Fruit fly (Drosophila melanogaster): ENCODE data around the gene CG14102.

- TF ChIP-seq Hr38 (GFP tag; optimal IDR thresholded peaks at IDR 0.05) (no peak), CG3032 (tag; optimal IDR thresholded peaks at IDR 0.05) (no peak), Sox102F (GFP tag; optimal IDR thresholded peaks at IDR 0.05) (no peak), spab (GFP tag; optimal IDR thresholded peaks at IDR 0.05) (no peak), eg (GFP tag; IDR thresholded peaks at IDR 0.05) (no peak), fd85E (GFP tag; optimal IDR thresholded peaks at IDR 0.05) (no peak), esn (GFP tag; optimal IDR thresholded peaks at IDR 0.05) (no peak), dsx (GFP tag; optimal IDR thresholded peaks at IDR 0.05; ENCODE audit: poor library complexity, severe bottlenecking) (no peak)
Observed at dm6 chr3L:19807521-19807920, 6.4 kb upstream of the CG14102 start.

All from whole organism, prepupa.